Fruit fly (Drosophila melanogaster): ENCODE data around the gene CG33301.

CG33301 gene

DNA sequence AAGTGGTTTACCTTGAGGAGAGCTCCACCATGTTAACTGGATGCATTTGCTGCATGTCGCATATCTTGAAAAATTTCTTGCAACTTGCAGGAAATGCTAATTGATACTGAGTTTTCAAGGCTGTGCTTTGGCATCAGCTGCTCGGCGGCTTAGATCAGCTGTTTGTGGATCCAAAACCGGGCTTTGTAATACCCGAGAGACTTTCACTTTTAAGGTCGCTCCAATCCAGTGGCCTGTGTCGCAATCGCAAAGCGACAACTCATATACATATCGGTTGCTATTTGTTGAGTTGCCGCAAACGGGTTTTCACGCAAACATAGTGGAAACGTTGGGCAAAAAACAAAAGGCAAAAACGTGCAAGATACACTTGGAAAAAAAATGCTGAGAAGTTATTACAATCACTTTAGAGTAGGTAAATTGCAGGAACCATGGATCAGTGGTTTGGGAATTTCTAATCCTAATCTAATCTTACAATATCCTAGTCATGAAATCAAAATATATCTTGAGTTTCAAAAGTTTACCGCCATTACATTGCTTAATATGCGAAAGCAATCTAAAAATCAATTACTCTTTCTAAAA is 13.5 kb upstream of the CG33301 start:
- TF ChIP-seq CG32121 (GFP tag; IDR thresholded peaks at IDR 0.05) (no peak), CG10348 (GFP tag; IDR thresholded peaks at IDR 0.05) (no peak), CG9948 (tag; optimal IDR thresholded peaks at IDR 0.05) (peak; percentile 36), fd96Ca (GFP tag; IDR thresholded peaks at IDR 0.05) (peak; percentile 38; the same call in 2 of the 3 replicates), Pif1A (GFP tag; optimal IDR thresholded peaks at IDR 0.05) (peak; percentile 25), CG15710 (tag; optimal IDR thresholded peaks at IDR 0.05) (peak; percentile 47), CG12605 (GFP tag; IDR thresholded peaks at IDR 0.05) (no peak), CG14655 (GFP tag; optimal IDR thresholded peaks at IDR 0.05) (peak; percentile 31), gl (tag; optimal IDR thresholded peaks at IDR 0.05) (no peak), CG17806 (tag; optimal IDR thresholded peaks at IDR 0.05) (peak; percentile 34), D1 (tag; optimal IDR thresholded peaks at IDR 0.05) (no peak), CG13204 (GFP tag; optimal IDR thresholded peaks at IDR 0.05) (no peak), Pif1B (GFP tag; optimal IDR thresholded peaks at IDR 0.05) (no peak), CG34367 (tag; optimal IDR thresholded peaks at IDR 0.05) (peak; percentile 39), CG4496 (GFP tag; IDR thresholded peaks at IDR 0.05) (no peak), Ets98B (GFP tag; IDR thresholded peaks at IDR 0.05) (peak; percentile 7; the same call in 1 of the 2 replicates), EcR (GFP tag; optimal IDR thresholded peaks at IDR 0.05) (peak; percentile 40), CG8159 (tag; optimal IDR thresholded peaks at IDR 0.05) (peak; percentile 35), CG8301 (tag; optimal IDR thresholded peaks at IDR 0.05) (no peak), Snoo (tag; optimal IDR thresholded peaks at IDR 0.05) (no peak), rn (GFP tag; IDR thresholded peaks at IDR 0.05) (no peak)

DNA sequence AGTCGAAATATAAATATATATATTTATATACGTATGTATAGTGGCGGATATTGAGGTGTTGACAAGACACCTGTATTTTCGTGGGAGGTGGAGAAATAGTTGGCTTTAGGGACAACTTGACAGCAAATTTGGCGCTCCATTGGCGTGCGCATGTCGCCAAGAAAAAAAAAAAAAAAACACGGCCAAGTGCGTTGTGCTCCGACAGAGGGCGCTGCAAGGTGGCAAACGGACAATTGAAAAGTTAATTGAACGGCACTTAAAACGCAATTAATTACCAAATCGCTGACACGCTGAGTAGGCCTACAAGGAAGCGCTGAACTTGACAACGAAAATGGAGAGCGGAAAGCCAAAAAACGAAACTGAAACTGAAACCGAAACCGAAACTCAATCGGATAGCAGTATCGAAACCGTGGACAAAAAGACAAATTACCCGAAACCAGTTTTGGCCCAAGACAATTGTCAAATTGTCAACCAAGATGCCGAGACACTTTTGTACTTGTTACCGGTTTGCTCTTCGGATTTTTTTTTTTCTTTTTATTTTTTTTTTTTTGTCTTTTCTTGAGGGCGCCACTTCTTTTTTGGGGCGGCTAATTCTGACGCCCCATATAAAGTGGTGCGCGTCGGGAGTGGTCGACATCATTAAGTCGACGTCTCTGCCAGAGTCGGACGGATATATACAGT is 4.3 kb downstream of the CG33301 start, which contains the start of gene Cpr31A:
Gene Cpr31A (plus strand): TSS at position 631 of the 681 bp plus-strand sequence.
- TF ChIP-seq Snoo (tag; optimal IDR thresholded peaks at IDR 0.05) (no peak), CG8301 (tag; optimal IDR thresholded peaks at IDR 0.05) (no peak), CG14655 (GFP tag; optimal IDR thresholded peaks at IDR 0.05) (no peak), CG34367 (tag; optimal IDR thresholded peaks at IDR 0.05) (no peak), Ets98B (GFP tag; IDR thresholded peaks at IDR 0.05) (no peak), D1 (tag; optimal IDR thresholded peaks at IDR 0.05) (no peak), CG9948 (tag; optimal IDR thresholded peaks at IDR 0.05) (no peak), CG12605 (GFP tag; IDR thresholded peaks at IDR 0.05) (no peak)

dm6 chr2L:10056705-10057104 is 7.3 kb downstream of the CG33301 start, which contains the start of gene Pen:
Gene Pen (plus strand): TSS chr2L:10056900.
- TF ChIP-seq CG13204 (GFP tag; optimal IDR thresholded peaks at IDR 0.05) = no peak
- peak; percentile 40 for TF ChIP-seq EcR (GFP tag; optimal IDR thresholded peaks at IDR 0.05)

DNA sequence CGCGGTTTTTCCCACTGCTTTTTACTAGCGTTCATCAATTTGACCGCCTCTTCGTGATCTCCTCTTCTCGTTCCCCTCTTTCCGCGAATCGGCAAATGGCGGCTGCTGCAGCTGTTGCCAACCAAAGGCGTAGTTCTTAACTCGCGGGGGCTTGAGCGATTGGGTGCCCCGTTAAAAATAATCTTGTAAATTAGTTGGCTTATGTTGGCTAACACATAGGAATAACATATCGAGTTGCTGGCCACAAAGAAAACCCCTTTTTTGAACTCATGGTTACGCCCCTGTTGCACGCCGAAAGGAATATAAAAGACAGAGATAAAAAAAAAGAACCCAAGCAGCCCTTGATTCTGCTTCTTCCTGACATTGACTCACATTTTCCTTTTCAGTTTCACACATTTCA is 7.9 kb downstream of the CG33301 start:
- TF ChIP-seq Pif1A (GFP tag; optimal IDR thresholded peaks at IDR 0.05) (peak; percentile 97), CG8301 (tag; optimal IDR thresholded peaks at IDR 0.05) (peak; percentile 97), CG34367 (tag; optimal IDR thresholded peaks at IDR 0.05) (peak; percentile 95), Pif1B (GFP tag; optimal IDR thresholded peaks at IDR 0.05) (peak; percentile 98), Snoo (tag; optimal IDR thresholded peaks at IDR 0.05) (peak; percentile 98), CG12605 (GFP tag; IDR thresholded peaks at IDR 0.05) (peak; percentile 94), CG14655 (GFP tag; optimal IDR thresholded peaks at IDR 0.05) (peak; percentile 98), CG4496 (GFP tag; IDR thresholded peaks at IDR 0.05) (peak; percentile 99), CG9948 (tag; optimal IDR thresholded peaks at IDR 0.05) (peak; percentile 97), Ets98B (GFP tag; IDR thresholded peaks at IDR 0.05) (peak; percentile 96), D1 (tag; optimal IDR thresholded peaks at IDR 0.05) (peak; percentile 83), CG13204 (GFP tag; optimal IDR thresholded peaks at IDR 0.05) (peak; percentile 91), CG10348 (GFP tag; IDR thresholded peaks at IDR 0.05) (peak; percentile 78), CG15710 (tag; optimal IDR thresholded peaks at IDR 0.05) (peak; percentile 94), fd96Ca (GFP tag; IDR thresholded peaks at IDR 0.05) (peak; percentile 99), gl (tag; optimal IDR thresholded peaks at IDR 0.05) (peak; percentile 95), rn (GFP tag; IDR thresholded peaks at IDR 0.05) (peak; percentile 94), CG17806 (tag; optimal IDR thresholded peaks at IDR 0.05) (peak; percentile 98), EcR (GFP tag; optimal IDR thresholded peaks at IDR 0.05) (no peak), CG8159 (tag; optimal IDR thresholded peaks at IDR 0.05) (peak; percentile 95), CG32121 (GFP tag; IDR thresholded peaks at IDR 0.05) (peak; percentile 91)

dm6 chr2L:10060516-10060915 is 11.1 kb downstream of the CG33301 start, which contains the start of gene Spn31A:
Gene Spn31A (plus strand): TSS chr2L:10060816.
- TF ChIP-seq CG15710 (tag; optimal IDR thresholded peaks at IDR 0.05) (no peak), Pif1A (GFP tag; optimal IDR thresholded peaks at IDR 0.05) (no peak), rn (GFP tag; IDR thresholded peaks at IDR 0.05) (no peak), Ets98B (GFP tag; IDR thresholded peaks at IDR 0.05) (no peak), CG14655 (GFP tag; optimal IDR thresholded peaks at IDR 0.05) (no peak), CG12605 (GFP tag; IDR thresholded peaks at IDR 0.05) (no peak), fd96Ca (GFP tag; IDR thresholded peaks at IDR 0.05) (no peak), CG34367 (tag; optimal IDR thresholded peaks at IDR 0.05) (no peak), CG4496 (GFP tag; IDR thresholded peaks at IDR 0.05) (no peak), CG8301 (tag; optimal IDR thresholded peaks at IDR 0.05) (no peak), D1 (tag; optimal IDR thresholded peaks at IDR 0.05) (no peak), Snoo (tag; optimal IDR thresholded peaks at IDR 0.05) (no peak), CG17806 (tag; optimal IDR thresholded peaks at IDR 0.05) (no peak), CG10348 (GFP tag; IDR thresholded peaks at IDR 0.05) (no peak), gl (tag; optimal IDR thresholded peaks at IDR 0.05) (no peak), CG9948 (tag; optimal IDR thresholded peaks at IDR 0.05) (no peak), CG32121 (GFP tag; IDR thresholded peaks at IDR 0.05) (no peak)

Data from whole organism, pupa.